Fruit fly (Drosophila melanogaster): ENCODE results near the gene Ugalt.

DNA sequence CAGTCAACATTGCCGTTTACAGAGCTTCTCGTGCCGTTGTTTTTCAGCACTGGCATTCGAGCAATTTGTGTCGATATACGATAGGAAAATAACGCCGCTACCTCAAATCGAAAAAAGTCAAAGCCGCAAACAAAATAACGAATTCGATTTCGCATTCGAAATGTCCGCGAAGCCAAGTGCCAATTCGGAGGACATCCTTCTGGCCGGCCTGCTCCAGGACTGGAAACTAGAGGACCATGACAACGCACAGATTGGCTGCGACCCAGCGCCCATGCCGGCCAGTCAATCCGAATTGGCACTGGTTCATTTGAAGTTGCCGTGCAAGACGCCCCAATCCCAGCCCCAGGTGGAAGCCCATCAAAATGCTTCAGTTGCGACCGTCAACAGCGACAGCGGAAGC is 11.1 kb upstream of the Ugalt start:
- TF ChIP-seq dmrt99B (tag; optimal IDR thresholded peaks at IDR 0.05) (no peak), Hr39 (optimal IDR thresholded peaks at IDR 0.05) (no peak), Sin3A (optimal IDR thresholded peaks at IDR 0.05) (no peak), psq (GFP tag; optimal IDR thresholded peaks at IDR 0.05) (no peak), CG30431 (GFP tag; optimal IDR thresholded peaks at IDR 0.05) (no peak), kay (GFP tag; optimal IDR thresholded peaks at IDR 0.05) (no peak), Blimp-1 (GFP tag; optimal IDR thresholded peaks at IDR 0.05) (no peak), sima (GFP tag; optimal IDR thresholded peaks at IDR 0.05) (no peak)

Data from whole organism, embryonic.